Worm (Caenorhabditis elegans): ENCODE data around the gene clec-48.

The clec-48 gene

ce11 chrV:18128545-18128944 is 29.3 kb upstream of the clec-48 start:
- TF ChIP-seq Y53F4B.3 (GFP tag; IDR thresholded peaks at IDR 0.05) (no peak), rcor-1 (GFP tag; IDR thresholded peaks at IDR 0.05) (no peak), hsf-1 (GFP tag; IDR thresholded peaks at IDR 0.05) (no peak), ceh-27 (GFP tag; optimal IDR thresholded peaks at IDR 0.05) (no peak), egl-44 (GFP tag; IDR thresholded peaks at IDR 0.05) (no peak), cebp-2 (GFP tag; IDR thresholded peaks at IDR 0.05) (no peak), Y56A3A.18 (GFP tag; IDR thresholded peaks at IDR 0.05) (no peak), fkh-3 (tag; optimal IDR thresholded peaks at IDR 0.05) (no peak), nhr-179 (tag; optimal IDR thresholded peaks at IDR 0.05) (no peak), aptf-2 (GFP tag; conservative IDR thresholded peaks at IDR 0.05) (no peak), ceh-100 (GFP tag; IDR thresholded peaks at IDR 0.05) (no peak), chd-7 (tag; optimal IDR thresholded peaks at IDR 0.05) (no peak), F55B11.4 (tag; optimal IDR thresholded peaks at IDR 0.05; ENCODE audit: borderline replicate concordance, insufficient read depth) (no peak), bed-1 (GFP tag; IDR thresholded peaks at IDR 0.05) (no peak), zim-3 (tag; optimal IDR thresholded peaks at IDR 0.05) (no peak), Y67H2A.10 (GFP tag; conservative IDR thresholded peaks at IDR 0.05) (no peak), mes-4 (tag; optimal IDR thresholded peaks at IDR 0.05) (no peak), C17E4.6 (GFP tag; IDR thresholded peaks at IDR 0.05) (no peak), tlf-1 (GFP tag; optimal IDR thresholded peaks at IDR 0.05) (no peak)

DNA sequence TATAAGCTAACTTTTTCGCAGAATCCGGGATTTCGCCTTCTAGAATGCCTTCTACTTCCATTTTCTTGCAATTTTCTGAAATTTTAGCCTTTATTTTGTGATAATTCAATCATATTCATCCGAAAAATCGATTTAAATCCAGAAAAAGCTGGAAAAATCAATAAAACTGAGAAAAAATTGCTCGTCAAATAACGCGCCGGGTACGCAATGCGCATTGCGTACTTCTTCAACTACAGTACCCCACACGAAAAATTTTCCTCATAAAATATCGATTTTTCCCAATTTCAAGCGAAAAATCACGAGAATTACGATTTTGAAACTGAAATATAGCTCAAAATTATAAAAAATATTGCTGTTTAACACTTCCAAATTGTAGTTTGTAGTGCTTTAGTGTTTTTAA is 26.8 kb upstream of the clec-48 start, which contains the start of gene Y37H2A.12:
TSS of gene Y37H2A.12 (minus strand) at position 81 of the 400 bp plus-strand sequence.
- TF ChIP-seq hmg-1.2 (GFP tag; IDR thresholded peaks at IDR 0.05) (no peak), lin-26 (GFP tag; IDR thresholded peaks at IDR 0.05) (no peak), F33H1.4 (GFP tag; IDR thresholded peaks at IDR 0.05) (peak; percentile 34; the same call in 1 of the 2 replicates), lag-1 (GFP tag; IDR thresholded peaks at IDR 0.05) (no peak), ceh-91 (GFP tag; IDR thresholded peaks at IDR 0.05) (no peak), lsl-1 (GFP tag; optimal IDR thresholded peaks at IDR 0.05) (peak; percentile 90), nhr-120 (GFP tag; IDR thresholded peaks at IDR 0.05) (no peak), snpc-1.3 (tag; optimal IDR thresholded peaks at IDR 0.05; ENCODE audit: insufficient read depth) (no peak), efl-1 (GFP tag; optimal IDR thresholded peaks at IDR 0.05) (no peak), Y56A3A.18 (GFP tag; IDR thresholded peaks at IDR 0.05) (no peak), pbrm-1 (GFP tag; IDR thresholded peaks at IDR 0.05) (no peak), xnd-1 (tag; optimal IDR thresholded peaks at IDR 0.05) (peak; percentile 2), madf-6 (GFP tag; IDR thresholded peaks at IDR 0.05) (peak; percentile 61), F37B4.10 (GFP tag; IDR thresholded peaks at IDR 0.05) (no peak), F49E8.2 (tag; optimal IDR thresholded peaks at IDR 0.05; ENCODE audit: insufficient read depth) (no peak), D2030.7 (GFP tag; IDR thresholded peaks at IDR 0.05) (peak; percentile 48; the same call in 1 of the 2 replicates), atf-7 (tag; optimal IDR thresholded peaks at IDR 0.05) (no peak), let-607 (tag; optimal IDR thresholded peaks at IDR 0.05) (no peak), ztf-26 (tag; optimal IDR thresholded peaks at IDR 0.05) (no peak), ceh-100 (GFP tag; IDR thresholded peaks at IDR 0.05) (no peak), F57A8.1 (GFP tag; optimal IDR thresholded peaks at IDR 0.05) (no peak), T07F8.4 (tag; optimal IDR thresholded peaks at IDR 0.05) (no peak), him-1 (tag; optimal IDR thresholded peaks at IDR 0.05) (peak; percentile 83), rpc-1 (optimal IDR thresholded peaks at IDR 0.05) (no peak), rpc-1 (tag; optimal IDR thresholded peaks at IDR 0.05) (no peak), chd-7 (tag; optimal IDR thresholded peaks at IDR 0.05) (no peak), F23B12.7 (tag; optimal IDR thresholded peaks at IDR 0.05; ENCODE audit: insufficient read depth) (no peak), madf-8 (GFP tag; conservative IDR thresholded peaks at IDR 0.05) (no peak), Y79H2A.3 (GFP tag; conservative IDR thresholded peaks at IDR 0.05) (no peak)

All from whole organism, young adult.